Worm (Caenorhabditis elegans): ENCODE measurements around the gene F28H6.6.
A peak's percentile ranks its signal among the peaks of the same experiment; 100 is the strongest.

ce11 chrX:14101986-14102385 lies 23.7 kb downstream of the F28H6.6 start, which contains the start of gene F16B12.6:
- TF ChIP-seq blmp-1 (tag; optimal IDR thresholded peaks at IDR 0.05) (no peak), lsy-2 (tag; optimal IDR thresholded peaks at IDR 0.05) (peak; percentile 72)

Data from whole organism, mixed stage, embryonic.